Worm (Caenorhabditis elegans) whole organism, L1 larva: ENCODE data around the gene T12G3.2.

Experiments
- alr-1 ChIP-seq: fragments of 200-800 bp; sonication (Bioruptor generic); optimal IDR thresholded peaks from 2 replicates; lab custom pipeline; 2018; ENCODE audit warnings: borderline replicate concordance, mild to moderate bottlenecking, missing genetic modification characterization, missing compliant biosample characterization
- blmp-1 ChIP-seq: fragments of 150-350 bp; optimal IDR thresholded peaks from 2 replicates; lab custom pipeline; 2014; ENCODE audit warnings: missing biosample characterization, missing genetic modification characterization
- ceh-82 ChIP-seq, 3 experiments: fragments of 150-350 bp in 1 of 3; sonication (generic microtip) in 2 of 3; optimal IDR thresholded peaks; 2 replicates each; lab custom pipeline; 2014 to 2017; ENCODE audit warnings: missing biosample characterization in 3 of 3, missing genetic modification characterization in 3 of 3
- dsc-1 ChIP-seq: sonication (generic microtip); optimal IDR thresholded peaks from 2 replicates; lab custom pipeline; 2016; ENCODE audit warnings: mild to moderate bottlenecking, missing genetic modification characterization, missing compliant biosample characterization
- egl-27 ChIP-seq, 2 experiments: fragments of 150-350 bp in 1 of 2; sonication (generic microtip); optimal IDR thresholded peaks; 3 replicates each; lab custom pipeline; 2017 to 2018; ENCODE audit warnings: missing biosample characterization in 2 of 2, missing genetic modification characterization in 2 of 2, missing genetic modification reagents in 2 of 2
- elt-3 ChIP-seq, 6 experiments: fragments of 150-350 bp in 1 of 6; sonication (generic microtip); optimal IDR thresholded peaks; 2 replicates each; lab custom pipeline; 2017 to 2018; ENCODE audit warnings: missing biosample characterization in 6 of 6, missing genetic modification characterization in 6 of 6, inconsistent platforms in 1 of 6
- fkh-4 ChIP-seq: sonication (generic microtip); optimal IDR thresholded peaks from 2 replicates; lab custom pipeline; 2016; ENCODE audit warnings: missing compliant biosample characterization, missing genetic modification characterization, borderline replicate concordance
- fkh-8 ChIP-seq: sonication (generic microtip); optimal IDR thresholded peaks from 2 replicates; lab custom pipeline; 2016; ENCODE audit warnings: mild to moderate bottlenecking, missing genetic modification characterization, missing compliant biosample characterization
- fos-1 ChIP-seq: fragments of 150-350 bp; optimal IDR thresholded peaks from 2 replicates; lab custom pipeline; 2014; ENCODE audit warnings: missing biosample characterization, missing genetic modification characterization
- grh-1 ChIP-seq: fragments of 200-800 bp; sonication (Bioruptor generic); IDR thresholded peaks from 2 replicates; pipeline ENCODE4 v1.3.6; 2022; ENCODE audit warnings: missing genetic modification reagents, missing genetic modification characterization, missing compliant biosample characterization
- hlh-4 ChIP-seq: sonication (generic microtip); optimal IDR thresholded peaks from 2 replicates; lab custom pipeline; 2016; ENCODE audit warnings: mild to moderate bottlenecking, missing genetic modification characterization, missing compliant biosample characterization
- lin-13 ChIP-seq: fragments of 150-350 bp; optimal IDR thresholded peaks from 2 replicates; lab custom pipeline; 2014; ENCODE audit warnings: missing biosample characterization, missing genetic modification reagents, missing genetic modification characterization
- lin-14 ChIP-seq: fragments of 200-800 bp; sonication (Bioruptor generic); optimal IDR thresholded peaks from 2 replicates; lab custom pipeline; 2018; ENCODE audit warnings: mild to moderate bottlenecking, missing genetic modification characterization, moderate library complexity, missing compliant biosample characterization
- lin-15B ChIP-seq: fragments of 150-350 bp; sonication (generic microtip); optimal IDR thresholded peaks from 3 replicates; lab custom pipeline; 2014; ENCODE audit warnings: missing biosample characterization, missing genetic modification characterization
- lir-3 ChIP-seq: sonication (generic microtip); optimal IDR thresholded peaks from 2 replicates; lab custom pipeline; 2016; ENCODE audit warnings: mild to moderate bottlenecking, missing genetic modification characterization, moderate library complexity, missing compliant biosample characterization; ENCODE audit not compliant: poor library complexity
- mab-9 ChIP-seq: fragments of 200-800 bp; sonication (Bioruptor generic); IDR thresholded peaks from 2 replicates; pipeline ENCODE4 v1.3.6; 2022; ENCODE audit warnings: missing genetic modification reagents, missing genetic modification characterization, missing compliant biosample characterization
- mep-1 ChIP-seq: fragments of 150-350 bp; optimal IDR thresholded peaks from 2 replicates; lab custom pipeline; 2014; ENCODE audit warnings: missing biosample characterization, missing genetic modification characterization
- nhr-11 ChIP-seq: fragments of 150-350 bp; optimal IDR thresholded peaks from 2 replicates; lab custom pipeline; 2014; ENCODE audit warnings: missing biosample characterization, missing genetic modification characterization
- nhr-12 ChIP-seq: sonication (generic microtip); optimal IDR thresholded peaks from 2 replicates; lab custom pipeline; 2017; ENCODE audit warnings: missing biosample characterization, missing genetic modification characterization
- nhr-19 ChIP-seq: fragments of 200-800 bp; sonication (Bioruptor generic); conservative IDR thresholded peaks from 2 replicates; pipeline ENCODE4 v1.3.6; 2022; ENCODE audit warnings: missing genetic modification characterization, missing compliant biosample characterization
- nhr-71 ChIP-seq: sonication (generic microtip); optimal IDR thresholded peaks from 2 replicates; lab custom pipeline; 2016; ENCODE audit warnings: mild to moderate bottlenecking, missing genetic modification characterization, moderate library complexity, missing compliant biosample characterization
- nhr-76 ChIP-seq: sonication (generic microtip); optimal IDR thresholded peaks from 2 replicates; lab custom pipeline; 2017; ENCODE audit warnings: missing biosample characterization, missing genetic modification characterization
- nhr-77 ChIP-seq: fragments of 150-350 bp; optimal IDR thresholded peaks from 2 replicates; lab custom pipeline; 2014; ENCODE audit warnings: missing biosample characterization, missing genetic modification characterization
- pqm-1 ChIP-seq: sonication (generic microtip); optimal IDR thresholded peaks from 3 replicates; lab custom pipeline; 2017; ENCODE audit warnings: missing biosample characterization, missing genetic modification characterization
- skn-1 ChIP-seq: fragments of 150-350 bp; optimal IDR thresholded peaks from 2 replicates; lab custom pipeline; 2014; ENCODE audit warnings: missing biosample characterization, missing genetic modification characterization
- snu-23 ChIP-seq: sonication (generic microtip); optimal IDR thresholded peaks from 2 replicates; lab custom pipeline; 2016; ENCODE audit warnings: missing genetic modification characterization, missing compliant biosample characterization
- sox-4 ChIP-seq: sonication (generic microtip); optimal IDR thresholded peaks from 2 replicates; lab custom pipeline; 2016; ENCODE audit warnings: missing genetic modification characterization, missing compliant biosample characterization
- swsn-7 ChIP-seq: sonication (generic microtip); optimal IDR thresholded peaks from 2 replicates; lab custom pipeline; 2016; ENCODE audit warnings: missing genetic modification characterization, missing compliant biosample characterization
- tlp-1 ChIP-seq: fragments of 150-350 bp; optimal IDR thresholded peaks from 2 replicates; lab custom pipeline; 2014; ENCODE audit warnings: missing biosample characterization, missing genetic modification characterization
- unc-130 ChIP-seq: fragments of 150-350 bp; optimal IDR thresholded peaks from 2 replicates; lab custom pipeline; 2017; ENCODE audit warnings: missing biosample characterization, missing genetic modification characterization, inconsistent platforms
- unc-30 ChIP-seq: sonication (generic microtip); optimal IDR thresholded peaks from 2 replicates; lab custom pipeline; 2017; ENCODE audit warnings: missing biosample characterization, missing genetic modification characterization
- unc-86 ChIP-seq: sonication (generic microtip); optimal IDR thresholded peaks from 2 replicates; lab custom pipeline; 2016; ENCODE audit warnings: missing genetic modification characterization, missing compliant biosample characterization
- unc-98 ChIP-seq: fragments of 200-800 bp; sonication (Bioruptor generic); IDR thresholded peaks from 2 replicates; pipeline ENCODE4 v1.3.6; 2022; ENCODE audit warnings: missing genetic modification characterization, missing compliant biosample characterization
- zag-1 ChIP-seq: fragments of 150-350 bp; optimal IDR thresholded peaks from 2 replicates; lab custom pipeline; 2014; ENCODE audit warnings: missing biosample characterization, missing genetic modification characterization
- zip-4 ChIP-seq: fragments of 200-800 bp; sonication (Bioruptor generic); optimal IDR thresholded peaks from 2 replicates; lab custom pipeline; 2018; ENCODE audit warnings: mild to moderate bottlenecking, missing genetic modification characterization, moderate library complexity, missing compliant biosample characterization
- ztf-4 ChIP-seq: fragments of 150-350 bp; optimal IDR thresholded peaks from 2 replicates; lab custom pipeline; 2014; ENCODE audit warnings: missing biosample characterization, missing genetic modification characterization

Gene T12G3.2

DNA sequence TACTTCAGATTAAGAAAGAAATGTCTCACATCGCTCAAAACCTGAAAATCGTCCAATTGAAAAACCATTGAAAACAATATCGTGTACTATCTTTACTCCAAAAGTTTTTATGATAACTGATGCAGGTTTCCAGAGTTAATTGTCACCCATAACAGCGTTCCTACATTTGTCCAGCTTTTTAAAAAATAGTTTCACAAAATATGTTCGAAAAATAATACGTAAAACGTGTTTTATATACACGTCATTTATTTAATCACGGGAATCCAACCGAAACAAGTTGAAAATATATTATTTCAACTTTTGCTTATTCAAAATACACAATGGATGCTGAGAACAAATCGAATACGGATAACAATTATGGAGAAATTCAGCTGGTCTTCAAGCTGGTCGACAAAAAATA lies 28.7 kb upstream of the T12G3.2 start, which contains the start of gene K08E4.7:
TSS of gene K08E4.7 (plus strand) at position 301 of the 400 bp plus-strand sequence.
- TF ChIP-seq sox-4 (tag; lab: Kevin White, UChicago) = no peak
- no peak for TF ChIP-seq grh-1 (GFP tag; lab: Robert Waterston, UW)
- TF ChIP-seq lin-14 (GFP tag; lab: Kevin White, UChicago) = no peak
- no peak for TF ChIP-seq elt-3 (tag; optimal IDR thresholded peaks at IDR 0.05; lab: Kevin White, UChicago)
- no peak for TF ChIP-seq egl-27 (tag; optimal IDR thresholded peaks at IDR 0.05; lab: Kevin White, UChicago)
- no peak for TF ChIP-seq pqm-1 (tag; lab: Kevin White, UChicago)
- TF ChIP-seq mab-9 (GFP tag; lab: Robert Waterston, UW) = no peak
- TF ChIP-seq nhr-11 (tag; lab: Kevin White, UChicago) = no peak
- TF ChIP-seq fkh-8 (tag; lab: Kevin White, UChicago) = no peak
- TF ChIP-seq hlh-4 (tag; lab: Kevin White, UChicago) = no peak
- TF ChIP-seq fos-1 (tag; lab: Kevin White, UChicago) = no peak

ce11 chrIV:12068590-12068989 lies 21.8 kb upstream of the T12G3.2 start, which contains the start of gene bath-37:
TSS of gene bath-37 (plus strand) at chrIV:12068890.
- TF ChIP-seq fkh-4 (tag; lab: Kevin White, UChicago) (no peak), grh-1 (GFP tag; lab: Robert Waterston, UW) (no peak), unc-86 (tag; lab: Kevin White, UChicago) (no peak), nhr-12 (tag; lab: Kevin White, UChicago) (no peak), ceh-82 (tag; optimal IDR thresholded peaks at IDR 0.05; lab: Kevin White, UChicago) (no peak)

ce11 chrIV:12061229-12061628 lies 14.5 kb upstream of the T12G3.2 start, which contains the start of gene K08E4.8:
TSS of gene K08E4.8 (minus strand) at chrIV:12061329.
- TF ChIP-seq nhr-77 = no peak
- TF ChIP-seq unc-30 (tag; lab: Kevin White, UChicago) = no peak
- no peak for TF ChIP-seq nhr-71
- no peak for TF ChIP-seq pqm-1 (tag; lab: Kevin White, UChicago)
- no peak for TF ChIP-seq blmp-1 (tag; lab: Kevin White, UChicago)
- TF ChIP-seq nhr-76 (tag; lab: Kevin White, UChicago) = no peak

DNA sequence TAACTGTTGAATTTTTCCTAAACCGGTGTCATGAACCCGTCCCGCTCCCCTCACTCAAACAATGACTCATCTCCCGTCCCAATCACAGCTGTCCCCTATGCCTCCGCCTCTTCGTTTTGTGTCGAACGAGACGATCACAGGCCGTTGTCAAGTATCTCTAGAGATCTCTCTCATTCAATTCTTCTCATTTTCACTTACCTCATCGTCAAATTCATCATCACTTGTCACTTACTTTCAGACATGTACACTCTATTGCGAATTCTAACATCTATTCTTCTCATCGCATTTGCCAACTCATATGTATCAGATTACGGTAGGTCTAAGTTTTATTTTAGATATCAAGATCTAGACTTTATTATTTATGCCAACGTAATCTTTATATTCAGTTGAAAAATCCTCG lies 10.7 kb upstream of the T12G3.2 start, which contains the start of gene K08E4.3:
TSS of gene K08E4.3 (plus strand) at position 235 of the 400 bp plus-strand sequence.
- TF ChIP-seq lin-14 (GFP tag; lab: Kevin White, UChicago) (peak; percentile 26), mep-1 (tag; lab: Kevin White, UChicago) (no peak)

DNA sequence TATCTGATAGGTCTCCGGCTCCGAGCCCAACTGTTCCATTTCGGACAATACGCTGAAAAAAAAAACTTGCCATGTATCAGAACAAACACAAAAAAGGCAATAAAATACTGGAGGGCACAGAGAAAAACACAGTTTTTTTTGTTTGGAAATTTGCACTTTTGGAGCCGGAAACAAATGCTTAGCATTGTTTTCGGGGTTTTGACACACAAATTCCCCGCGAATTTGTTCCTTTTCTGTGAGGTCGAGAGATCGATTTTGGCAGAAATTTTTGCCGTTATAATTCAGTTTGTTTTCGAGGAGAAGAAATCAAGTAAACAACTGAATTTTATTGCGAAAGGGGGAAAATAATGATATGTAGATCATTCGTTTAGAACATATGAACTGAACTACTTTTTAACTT lies 9.8 kb upstream of the T12G3.2 start, which contains the start of gene K08E4.2:
TSS of gene K08E4.2 (minus strand) at position 54 of the 400 bp plus-strand sequence.
- TF ChIP-seq alr-1 (no peak), ztf-4 (tag; lab: Kevin White, UChicago) (no peak), skn-1 (tag; lab: Kevin White, UChicago) (no peak)

DNA sequence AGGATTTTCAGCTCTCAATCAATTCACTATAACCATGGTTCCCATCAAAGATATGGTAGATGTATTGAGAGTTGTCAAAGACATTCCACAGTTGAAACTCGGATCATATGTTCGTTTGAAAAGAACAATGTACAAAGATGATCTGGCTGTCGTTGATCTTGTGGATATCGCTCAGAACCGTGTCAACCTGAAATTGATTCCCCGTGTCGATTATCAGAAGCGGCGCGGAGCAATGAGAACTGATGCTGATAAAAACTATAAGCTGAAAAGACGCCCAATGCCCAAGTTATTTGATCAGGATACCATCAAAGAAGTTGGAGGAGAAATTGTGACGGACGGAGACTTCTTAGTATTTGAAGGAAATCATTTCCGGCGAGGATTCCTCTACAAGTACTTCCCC lies 5.7 kb upstream of the T12G3.2 start:
- no peak for TF ChIP-seq unc-130 (tag; lab: Kevin White, UChicago)
- TF ChIP-seq lir-3 (tag; lab: Kevin White, UChicago) = no peak
- no peak for TF ChIP-seq nhr-19 (GFP tag; lab: Robert Waterston, UW)
- TF ChIP-seq swsn-7 = no peak
- no peak for TF ChIP-seq snu-23 (GFP tag; lab: Kevin White, UChicago)
- TF ChIP-seq pqm-1 (tag; lab: Kevin White, UChicago) = no peak
- no peak for TF ChIP-seq dsc-1 (tag; lab: Kevin White, UChicago)
- TF ChIP-seq unc-98 (GFP tag; lab: Robert Waterston, UW) = no peak
- TF ChIP-seq lin-13 (GFP tag; lab: Kevin White, UChicago) = no peak
- TF ChIP-seq zip-4 (GFP tag; lab: Kevin White, UChicago) = no peak
- TF ChIP-seq zag-1 = no peak
- TF ChIP-seq tlp-1 (tag; lab: Kevin White, UChicago) = no peak
- TF ChIP-seq lin-15B (tag; lab: Kevin White, UChicago) = no peak
- no peak for TF ChIP-seq blmp-1 (tag; lab: Kevin White, UChicago)
